Worm (Caenorhabditis elegans) whole organism, L3 larva: ENCODE results near the gene C27H5.12.

Experiments
- aly-2 ChIP-seq: fragments of 150-350 bp; optimal IDR thresholded peaks from 2 replicates; lab custom pipeline; 2014; ENCODE audit warnings: missing biosample characterization, missing genetic modification characterization
- daf-12 ChIP-seq: fragments of 150-350 bp; optimal IDR thresholded peaks from 2 replicates; lab custom pipeline; 2014; ENCODE audit warnings: missing biosample characterization, missing genetic modification reagents, missing genetic modification characterization
- egl-27 ChIP-seq: sonication (generic microtip); optimal IDR thresholded peaks from 4 replicates; lab custom pipeline; 2017; ENCODE audit warnings: missing biosample characterization, missing genetic modification reagents, missing genetic modification characterization
- elt-2 ChIP-seq: sonication (generic microtip); optimal IDR thresholded peaks from 2 replicates; lab custom pipeline; 2016; ENCODE audit warnings: missing genetic modification reagents, mild to moderate bottlenecking, missing genetic modification characterization, missing compliant biosample characterization
- elt-3 ChIP-seq, 3 experiments: fragments of 150-350 bp in 1 of 3; sonication (generic microtip) in 2 of 3; optimal IDR thresholded peaks; 2 replicates in 2 of 3; 4 replicates in 1 of 3; lab custom pipeline; 2014 to 2017; ENCODE audit warnings: missing biosample characterization in 3 of 3, missing genetic modification characterization in 3 of 3
- lin-15B ChIP-seq: fragments of 150-350 bp; optimal IDR thresholded peaks from 2 replicates; lab custom pipeline; 2014; ENCODE audit warnings: missing biosample characterization, missing genetic modification characterization
- mdl-1 ChIP-seq: fragments of 150-350 bp; optimal IDR thresholded peaks from 2 replicates; lab custom pipeline; 2014; ENCODE audit warnings: missing biosample characterization, missing genetic modification characterization
- nhr-11 ChIP-seq: fragments of 150-350 bp; optimal IDR thresholded peaks from 2 replicates; lab custom pipeline; 2014; ENCODE audit warnings: missing biosample characterization, missing genetic modification characterization
- pha-4 ChIP-seq: fragments of 150-350 bp; optimal IDR thresholded peaks from 2 replicates; lab custom pipeline; 2014; ENCODE audit warnings: missing biosample characterization, missing genetic modification reagents, missing genetic modification characterization
- pqm-1 ChIP-seq: fragments of 150-350 bp; optimal IDR thresholded peaks from 2 replicates; lab custom pipeline; 2017; ENCODE audit warnings: missing biosample characterization, missing genetic modification characterization, inconsistent platforms
- sea-2 ChIP-seq: fragments of 150-350 bp; sonication (generic microtip); optimal IDR thresholded peaks from 4 replicates; lab custom pipeline; 2014; ENCODE audit warnings: missing biosample characterization, missing genetic modification reagents, missing genetic modification characterization
- snpc-4 ChIP-seq: fragments of 150-350 bp; optimal IDR thresholded peaks from 2 replicates; lab custom pipeline; 2014; ENCODE audit warnings: missing biosample characterization, missing genetic modification characterization
- unc-62 ChIP-seq: fragments of 150-350 bp; sonication (generic microtip); optimal IDR thresholded peaks from 4 replicates; lab custom pipeline; 2014; ENCODE audit warnings: missing biosample characterization, missing genetic modification reagents, missing genetic modification characterization

DNA sequence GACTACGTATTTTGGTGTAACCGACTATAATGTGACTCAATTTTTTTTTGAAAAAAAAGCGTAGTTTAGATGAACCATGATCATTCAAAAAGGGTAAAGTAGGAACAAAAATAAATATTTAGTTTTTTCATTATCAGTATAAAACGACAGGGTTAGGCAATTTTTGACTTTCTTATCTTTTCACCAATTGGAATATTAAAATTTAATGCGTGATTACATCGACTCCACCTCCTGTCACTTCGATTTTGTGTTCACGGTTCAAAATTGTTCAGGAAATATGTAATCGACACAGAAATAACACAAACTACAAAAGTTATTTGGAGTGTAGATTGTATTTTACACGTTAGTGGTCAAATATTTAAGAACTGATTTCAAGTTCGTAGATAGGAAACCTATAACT, 5.4 kb upstream of the C27H5.12 start:
- no peak for TF ChIP-seq elt-3 (tag; optimal IDR thresholded peaks at IDR 0.05; lab: Kevin White, UChicago)
- no peak for TF ChIP-seq pha-4
- TF ChIP-seq mdl-1 (tag; lab: Kevin White, UChicago), result no peak
- TF ChIP-seq unc-62 (GFP tag; lab: Kevin White, UChicago), result no peak
- no peak for TF ChIP-seq egl-27 (tag; lab: Kevin White, UChicago)
- TF ChIP-seq elt-2 (tag; lab: Kevin White, UChicago), result peak; percentile 93
- no peak for TF ChIP-seq daf-12 (tag; lab: Kevin White, UChicago)
- TF ChIP-seq aly-2, result no peak
- TF ChIP-seq snpc-4 (tag; lab: Kevin White, UChicago), result no peak
- TF ChIP-seq lin-15B, result no peak
- TF ChIP-seq pqm-1 (tag; lab: Kevin White, UChicago), result peak; percentile 94
- no peak for TF ChIP-seq sea-2 (GFP tag; lab: Kevin White, UChicago)
- no peak for TF ChIP-seq nhr-11 (tag; lab: Kevin White, UChicago)
